Worm (Caenorhabditis elegans) whole organism, late embryonic: ENCODE results near the gene F07C4.6.

Experiments
- K09A11.1 ChIP-seq: sonication (generic microtip); optimal IDR thresholded peaks from 2 replicates; lab custom pipeline; 2017; ENCODE audit warnings: antibody characterized with exemption, mild to moderate bottlenecking, missing genetic modification characterization, missing compliant biosample characterization; ENCODE audit not compliant: insufficient read depth
- Y22D7AL.16 ChIP-seq: sonication (generic microtip); optimal IDR thresholded peaks from 2 replicates; lab custom pipeline; 2016; ENCODE audit warnings: missing genetic modification characterization, missing compliant biosample characterization
- ahr-1 ChIP-seq: sonication (generic microtip); optimal IDR thresholded peaks from 2 replicates; lab custom pipeline; 2016; ENCODE audit warnings: missing genetic modification characterization, missing compliant biosample characterization
- ama-1 ChIP-seq: fragments of 150-350 bp; optimal IDR thresholded peaks from 2 replicates; lab custom pipeline; 2014
- ceh-2 ChIP-seq: sonication (generic microtip); optimal IDR thresholded peaks from 2 replicates; lab custom pipeline; 2016; ENCODE audit warnings: missing genotype, missing genetic modification characterization, missing compliant biosample characterization
- ceh-22 ChIP-seq: sonication (generic microtip); optimal IDR thresholded peaks from 2 replicates; lab custom pipeline; 2017; ENCODE audit warnings: missing biosample characterization, missing genetic modification characterization
- ceh-24 ChIP-seq: sonication (generic microtip); optimal IDR thresholded peaks from 2 replicates; lab custom pipeline; 2016; ENCODE audit warnings: mild to moderate bottlenecking, missing genetic modification characterization, missing compliant biosample characterization
- ceh-31 ChIP-seq: sonication (generic microtip); optimal IDR thresholded peaks from 2 replicates; lab custom pipeline; 2016; ENCODE audit warnings: missing genetic modification characterization, missing compliant biosample characterization
- ceh-34 ChIP-seq: sonication (generic microtip); optimal IDR thresholded peaks from 2 replicates; lab custom pipeline; 2016; ENCODE audit warnings: mild to moderate bottlenecking, missing genetic modification characterization, missing compliant biosample characterization
- ceh-45 ChIP-seq: fragments of 200-800 bp; sonication (Bioruptor generic); IDR thresholded peaks from 2 replicates; pipeline ENCODE4 v1.3.6; 2022; ENCODE audit warnings: missing genetic modification reagents, missing genetic modification characterization, missing compliant biosample characterization
- dve-1 ChIP-seq: sonication (generic microtip); optimal IDR thresholded peaks from 2 replicates; lab custom pipeline; 2017; ENCODE audit warnings: antibody characterized with exemption, mild to moderate bottlenecking, missing genetic modification characterization, missing compliant biosample characterization
- ets-4 ChIP-seq: sonication (generic microtip); optimal IDR thresholded peaks from 2 replicates; lab custom pipeline; 2016; ENCODE audit warnings: missing genetic modification characterization, missing compliant biosample characterization
- hlh-30 ChIP-seq: sonication (generic microtip); optimal IDR thresholded peaks from 2 replicates; lab custom pipeline; 2017; ENCODE audit warnings: antibody characterized with exemption, missing genetic modification characterization, missing compliant biosample characterization; ENCODE audit not compliant: insufficient read depth
- hlh-6 ChIP-seq: sonication (generic microtip); optimal IDR thresholded peaks from 2 replicates; lab custom pipeline; 2016; ENCODE audit warnings: missing genotype, missing genetic modification characterization, missing compliant biosample characterization
- hlh-8 ChIP-seq: sonication (generic microtip); optimal IDR thresholded peaks from 2 replicates; lab custom pipeline; 2016; ENCODE audit warnings: missing genotype, missing genetic modification characterization, missing compliant biosample characterization
- lin-11 ChIP-seq: fragments of 200-800 bp; sonication (Bioruptor generic); optimal IDR thresholded peaks from 2 replicates; lab custom pipeline; 2018; ENCODE audit warnings: mild to moderate bottlenecking, missing genetic modification characterization, missing compliant biosample characterization
- madf-2 ChIP-seq: sonication (generic microtip); optimal IDR thresholded peaks from 2 replicates; lab custom pipeline; 2017; ENCODE audit warnings: missing genetic modification characterization, missing compliant biosample characterization
- mec-3 ChIP-seq: sonication (generic microtip); optimal IDR thresholded peaks from 2 replicates; lab custom pipeline; 2016; ENCODE audit warnings: borderline replicate concordance, missing genetic modification characterization, missing compliant biosample characterization
- nfya-1 ChIP-seq: sonication (generic microtip); optimal IDR thresholded peaks from 2 replicates; lab custom pipeline; 2017; ENCODE audit warnings: missing genetic modification characterization, mild to moderate bottlenecking, missing compliant biosample characterization, antibody characterized with exemption, moderate library complexity
- nhr-11 ChIP-seq: fragments of 150-350 bp; optimal IDR thresholded peaks from 2 replicates; lab custom pipeline; 2014; ENCODE audit warnings: missing biosample characterization, missing genetic modification characterization
- nhr-232 ChIP-seq: sonication (generic microtip); optimal IDR thresholded peaks from 2 replicates; lab custom pipeline; 2016; ENCODE audit warnings: missing genetic modification characterization, missing compliant biosample characterization
- npax-4 ChIP-seq: sonication (generic microtip); optimal IDR thresholded peaks from 2 replicates; lab custom pipeline; 2016; ENCODE audit warnings: missing genetic modification characterization, missing compliant biosample characterization
- pat-9 ChIP-seq: fragments of 200-800 bp; sonication (Bioruptor generic); optimal IDR thresholded peaks from 2 replicates; lab custom pipeline; 2018; ENCODE audit warnings: mild to moderate bottlenecking, missing genetic modification characterization, moderate library complexity, missing compliant biosample characterization
- pax-1 ChIP-seq: fragments of 150-350 bp; optimal IDR thresholded peaks from 2 replicates; lab custom pipeline; 2014; ENCODE audit warnings: missing biosample characterization, missing genetic modification characterization
- pha-4 ChIP-seq: fragments of 150-350 bp; optimal IDR thresholded peaks from 2 replicates; lab custom pipeline; 2018; ENCODE audit warnings: missing biosample characterization, missing genetic modification reagents, missing genetic modification characterization
- pqm-1 ChIP-seq: sonication (generic microtip); optimal IDR thresholded peaks from 2 replicates; lab custom pipeline; 2016; ENCODE audit warnings: missing genetic modification characterization, missing compliant biosample characterization
- pros-1 ChIP-seq: fragments of 150-350 bp; optimal IDR thresholded peaks from 2 replicates; lab custom pipeline; 2014; ENCODE audit warnings: missing biosample characterization, missing genetic modification reagents, missing genetic modification characterization
- sdc-2 ChIP-seq: sonication (generic microtip); optimal IDR thresholded peaks from 2 replicates; lab custom pipeline; 2016; ENCODE audit warnings: missing genotype, missing genetic modification characterization, missing compliant biosample characterization
- sox-4 ChIP-seq: sonication (generic microtip); optimal IDR thresholded peaks from 2 replicates; lab custom pipeline; 2017; ENCODE audit warnings: mild to moderate bottlenecking, missing genetic modification characterization, inconsistent platforms, missing compliant biosample characterization
- tbx-2 ChIP-seq: sonication (generic microtip); optimal IDR thresholded peaks from 2 replicates; lab custom pipeline; 2016; ENCODE audit warnings: missing genetic modification characterization, missing compliant biosample characterization
- ttx-3 ChIP-seq: sonication (generic microtip); optimal IDR thresholded peaks from 2 replicates; lab custom pipeline; 2016; ENCODE audit warnings: missing genetic modification reagents, missing genetic modification characterization, missing compliant biosample characterization
- unc-42 ChIP-seq: sonication (generic microtip); optimal IDR thresholded peaks from 2 replicates; lab custom pipeline; 2016; ENCODE audit warnings: missing genotype, missing genetic modification characterization, missing compliant biosample characterization
- ztf-16 ChIP-seq: sonication (generic microtip); optimal IDR thresholded peaks from 2 replicates; lab custom pipeline; 2017; ENCODE audit warnings: missing genetic modification characterization, missing compliant biosample characterization

The F07C4.6 gene

ce11 chrV:7647147-7647546, 20.5 kb downstream of the F07C4.6 start:
- TF ChIP-seq ceh-34 (tag; lab: Kevin White, UChicago) (no peak), sdc-2 (tag; lab: Kevin White, UChicago) (peak; percentile 95)

DNA sequence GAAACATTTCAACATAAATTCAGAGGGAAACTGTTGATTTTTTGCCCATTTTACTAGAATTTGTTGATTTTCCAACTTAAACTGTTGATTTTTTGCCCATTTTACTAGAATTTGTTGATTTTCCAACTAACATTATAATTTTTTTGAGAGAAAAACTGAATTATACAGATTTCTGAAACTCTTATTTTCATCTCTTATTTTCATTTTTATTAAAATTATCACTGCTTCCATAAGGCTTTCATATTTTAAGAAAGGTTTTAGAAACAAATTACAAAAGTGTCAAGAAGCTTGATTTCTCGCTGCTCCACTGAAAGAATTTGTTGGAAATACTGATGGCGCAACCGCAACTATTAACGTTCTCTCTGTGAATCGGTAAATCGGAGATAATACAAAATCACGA, 23.3 kb downstream of the F07C4.6 start:
- TF ChIP-seq ets-4 (tag; lab: Kevin White, UChicago) (no peak), madf-2 (no peak)
- TF ChIP-seq, all 69 proteins: peak for 0

DNA sequence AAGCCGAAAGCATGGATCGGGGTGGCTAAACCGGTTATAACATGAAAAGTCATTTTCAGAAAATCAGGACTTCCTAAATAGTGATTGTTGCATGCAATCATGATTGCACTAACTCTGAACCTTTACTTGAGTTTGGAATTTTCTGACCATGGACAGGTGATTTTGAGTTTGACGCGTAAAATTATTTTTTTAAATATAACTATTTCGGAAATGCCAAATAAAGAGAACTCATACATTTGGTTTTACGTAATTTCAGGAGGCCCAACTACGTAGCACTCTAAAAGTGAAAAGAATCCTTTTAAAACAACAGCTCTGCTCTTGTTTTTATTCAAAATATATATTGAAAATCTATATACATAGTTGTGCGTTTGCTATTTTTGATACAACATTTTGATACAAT, 25.1 kb downstream of the F07C4.6 start, which contains the start of gene srh-234:
srh-234 (minus strand) TSS at position 101 of the 400 bp plus-strand sequence.
- no peak for TF ChIP-seq nhr-232
- no peak for TF ChIP-seq lin-11 (tag; lab: Kevin White, UChicago)
- TF ChIP-seq ttx-3 (tag; lab: Kevin White, UChicago), result no peak
- TF ChIP-seq ahr-1, result no peak
- no peak for TF ChIP-seq pha-4
- TF ChIP-seq pax-1 (tag; lab: Kevin White, UChicago), result no peak
- TF ChIP-seq unc-42 (tag; lab: Kevin White, UChicago), result no peak
- no peak for TF ChIP-seq ceh-2 (tag; lab: Kevin White, UChicago)
- TF ChIP-seq ceh-24 (tag; lab: Kevin White, UChicago), result no peak
- no peak for TF ChIP-seq ets-4 (tag; lab: Kevin White, UChicago)
- TF ChIP-seq mec-3 (tag; lab: Kevin White, UChicago), result no peak
- TF ChIP-seq K09A11.1 (tag; lab: Kevin White, UChicago), result no peak
- no peak for TF ChIP-seq hlh-30

DNA sequence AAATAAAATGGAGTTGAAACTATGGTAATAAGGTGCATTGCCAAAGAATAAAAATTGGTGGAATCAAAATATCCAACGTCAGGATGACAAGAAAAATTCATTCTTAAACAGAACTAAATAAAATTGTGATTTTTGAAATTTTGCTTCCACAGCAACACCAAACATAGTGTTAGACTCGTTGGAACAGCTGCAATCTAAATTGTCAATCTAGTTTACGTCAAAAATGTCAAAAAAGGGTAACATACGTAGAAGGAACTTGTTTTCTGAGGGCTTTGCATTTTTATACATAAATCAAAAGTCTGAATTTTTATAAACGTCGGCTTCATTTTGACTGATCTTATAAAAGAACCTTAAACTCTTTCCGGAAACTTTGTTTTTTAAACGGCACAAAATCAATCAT, 26.9 kb downstream of the F07C4.6 start, which contains the start of gene srh-200:
srh-200 (minus strand) TSS at position 101 of the 400 bp plus-strand sequence.
- TF ChIP-seq ceh-22 (tag; lab: Kevin White, UChicago), result no peak
- TF ChIP-seq hlh-8 (tag; lab: Kevin White, UChicago), result no peak
- TF ChIP-seq ama-1, result no peak
- TF ChIP-seq pqm-1 (tag; lab: Kevin White, UChicago), result no peak
- no peak for TF ChIP-seq pat-9 (tag; lab: Kevin White, UChicago)
- no peak for TF ChIP-seq tbx-2 (tag; lab: Kevin White, UChicago)
- TF ChIP-seq unc-42 (tag; lab: Kevin White, UChicago), result no peak
- no peak for TF ChIP-seq madf-2
- TF ChIP-seq ceh-24 (tag; lab: Kevin White, UChicago), result no peak
- TF ChIP-seq ceh-34 (tag; lab: Kevin White, UChicago), result no peak
- no peak for TF ChIP-seq ahr-1
- TF ChIP-seq nhr-11 (tag; lab: Kevin White, UChicago), result no peak
- no peak for TF ChIP-seq npax-4 (tag; lab: Kevin White, UChicago)
- TF ChIP-seq nfya-1, result no peak
- TF ChIP-seq ceh-45 (GFP tag; lab: Robert Waterston, UW), result no peak

DNA sequence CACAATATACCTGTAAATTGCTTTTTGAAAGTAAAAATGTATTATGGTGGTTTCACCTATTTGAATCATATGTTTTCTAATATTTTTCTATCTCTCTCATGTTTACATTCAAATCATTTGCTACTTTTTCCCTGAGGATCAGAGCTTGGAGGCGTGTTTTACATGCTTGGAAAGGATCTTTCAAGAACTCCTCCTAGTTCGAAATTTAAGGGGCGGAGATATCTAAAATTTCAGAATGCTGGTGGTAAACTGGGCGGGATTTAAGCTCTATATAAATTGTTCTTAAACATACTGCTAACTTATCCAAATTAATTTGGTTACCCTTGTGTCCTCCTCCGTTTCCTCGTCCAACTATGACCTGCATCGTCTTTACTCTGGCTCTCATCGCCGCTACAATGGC, 41.3 kb downstream of the F07C4.6 start, which contains the start of gene C12D5.5:
C12D5.5 (plus strand) TSS at position 301 of the 400 bp plus-strand sequence.
- TF ChIP-seq lin-11 (tag; lab: Kevin White, UChicago) (no peak), sox-4 (tag; lab: Kevin White, UChicago) (no peak), ceh-31 (tag; lab: Kevin White, UChicago) (no peak), ztf-16 (tag; lab: Kevin White, UChicago) (no peak), ceh-2 (tag; lab: Kevin White, UChicago) (no peak), tbx-2 (tag; lab: Kevin White, UChicago) (no peak), hlh-6 (tag; lab: Kevin White, UChicago) (no peak), Y22D7AL.16 (tag; lab: Kevin White, UChicago) (no peak), K09A11.1 (tag; lab: Kevin White, UChicago) (no peak), dve-1 (tag; lab: Kevin White, UChicago) (no peak), pros-1 (tag; lab: Kevin White, UChicago) (no peak)
